Worm (Caenorhabditis elegans) whole organism, L1 larva: Measurements from ENCODE around the gene znf-593.

Experiments used
- aly-2 ChIP-seq: fragments of 150-350 bp; optimal IDR thresholded peaks from 2 replicates; lab custom pipeline; 2014; ENCODE audit warnings: missing biosample characterization, missing genetic modification characterization
- ceh-88 ChIP-seq: fragments of 200-800 bp; sonication (Bioruptor generic); IDR thresholded peaks from 2 replicates; pipeline ENCODE4 v1.3.6; 2022; ENCODE audit warnings: missing genetic modification characterization, missing compliant biosample characterization
- fos-1 ChIP-seq: fragments of 150-350 bp; optimal IDR thresholded peaks from 2 replicates; lab custom pipeline; 2014; ENCODE audit warnings: missing biosample characterization, missing genetic modification characterization
- nhr-237 ChIP-seq: fragments of 150-350 bp; optimal IDR thresholded peaks from 2 replicates; lab custom pipeline; 2014; ENCODE audit warnings: missing biosample characterization, missing genetic modification characterization
- sup-37 ChIP-seq: fragments of 200-800 bp; sonication (Bioruptor generic); optimal IDR thresholded peaks from 2 replicates; lab custom pipeline; 2018; ENCODE audit warnings: mild to moderate bottlenecking, missing genetic modification characterization, missing compliant biosample characterization
- unc-130 ChIP-seq: fragments of 150-350 bp; optimal IDR thresholded peaks from 2 replicates; lab custom pipeline; 2017; ENCODE audit warnings: missing biosample characterization, missing genetic modification characterization, inconsistent platforms

ce11 chrIII:11874242-11874641, 44.3 kb downstream of the znf-593 start:
- TF ChIP-seq nhr-237 (tag; lab: Kevin White, UChicago): no peak
- TF ChIP-seq aly-2 (tag; lab: Kevin White, UChicago): no peak
- TF ChIP-seq unc-130: no peak
- TF ChIP-seq ceh-88 (GFP tag; lab: Robert Waterston, UW): no peak
- no peak for TF ChIP-seq fos-1 (tag; lab: Kevin White, UChicago)
- TF ChIP-seq sup-37 (GFP tag; lab: Kevin White, UChicago): no peak
